Worm (Caenorhabditis elegans) whole organism, L2 larva: Measurements from ENCODE around the gene droe-8.

Experiments
- C34F6.9 ChIP-seq: fragments of 150-350 bp; optimal IDR thresholded peaks from 2 replicates; lab custom pipeline; 2014; ENCODE audit warnings: missing biosample characterization, missing genetic modification characterization
- F13H6.1 ChIP-seq: sonication (generic microtip); optimal IDR thresholded peaks from 2 replicates; lab custom pipeline; 2016; ENCODE audit warnings: missing genetic modification characterization, missing compliant biosample characterization
- Y55F3AM.14 ChIP-seq: fragments of 200-800 bp; sonication (Bioruptor generic); optimal IDR thresholded peaks from 2 replicates; lab custom pipeline; 2018; ENCODE audit warnings: mild to moderate bottlenecking, missing genetic modification characterization, missing compliant biosample characterization
- ZK546.5 ChIP-seq: sonication (generic microtip); optimal IDR thresholded peaks from 2 replicates; lab custom pipeline; 2017; ENCODE audit warnings: missing biosample characterization, missing genetic modification characterization
- alr-1 ChIP-seq: fragments of 150-350 bp; optimal IDR thresholded peaks from 2 replicates; lab custom pipeline; 2014; ENCODE audit warnings: missing biosample characterization, missing genetic modification characterization
- ama-1 ChIP-seq: fragments of 150-350 bp; optimal IDR thresholded peaks from 2 replicates; lab custom pipeline; 2018; ENCODE audit warnings: inconsistent platforms
- blmp-1 ChIP-seq: sonication (generic microtip); optimal IDR thresholded peaks from 2 replicates; lab custom pipeline; 2017; ENCODE audit warnings: missing genetic modification characterization, mild to moderate bottlenecking, missing compliant biosample characterization, antibody characterized with exemption, moderate library complexity; ENCODE audit not compliant: insufficient read depth
- ceh-16 ChIP-seq: fragments of 150-350 bp; optimal IDR thresholded peaks from 2 replicates; lab custom pipeline; 2014; ENCODE audit warnings: missing biosample characterization, missing genetic modification characterization
- crh-2 ChIP-seq: sonication (generic microtip); optimal IDR thresholded peaks from 2 replicates; lab custom pipeline; 2017; ENCODE audit warnings: missing biosample characterization, missing genetic modification characterization
- dmd-4 ChIP-seq: sonication (generic microtip); optimal IDR thresholded peaks from 2 replicates; lab custom pipeline; 2017; ENCODE audit warnings: missing biosample characterization, missing genetic modification characterization
- egl-27 ChIP-seq: sonication (generic microtip); optimal IDR thresholded peaks from 3 replicates; lab custom pipeline; 2017; ENCODE audit warnings: missing biosample characterization, missing genetic modification reagents, missing genetic modification characterization
- elt-1 ChIP-seq: fragments of 150-350 bp; optimal IDR thresholded peaks from 2 replicates; lab custom pipeline; 2014; ENCODE audit warnings: missing biosample characterization, missing genetic modification characterization
- elt-3 ChIP-seq: sonication (generic microtip); optimal IDR thresholded peaks from 2 replicates; lab custom pipeline; 2017; ENCODE audit warnings: missing biosample characterization, missing genetic modification characterization
- fos-1 ChIP-seq: fragments of 150-350 bp; optimal IDR thresholded peaks from 2 replicates; lab custom pipeline; 2014; ENCODE audit warnings: missing biosample characterization, missing genetic modification characterization
- gmeb-1 ChIP-seq: fragments of 150-350 bp; optimal IDR thresholded peaks from 2 replicates; lab custom pipeline; 2014; ENCODE audit warnings: missing biosample characterization, missing genetic modification characterization
- lsy-2 ChIP-seq, 2 experiments: fragments of 150-350 bp in 1 of 2; sonication (generic microtip) in 1 of 2; optimal IDR thresholded peaks; 2 replicates each; lab custom pipeline; 2014 to 2017; ENCODE audit warnings: missing biosample characterization in 2 of 2, missing genetic modification characterization in 2 of 2
- mab-5 ChIP-seq: fragments of 150-350 bp; optimal IDR thresholded peaks from 2 replicates; lab custom pipeline; 2014; ENCODE audit warnings: missing biosample characterization, missing genetic modification characterization
- mdl-1 ChIP-seq, 2 experiments: fragments of 150-350 bp in 1 of 2; sonication (generic microtip) in 1 of 2; optimal IDR thresholded peaks; 2 replicates each; lab custom pipeline; 2017; ENCODE audit warnings: missing biosample characterization in 2 of 2, missing genetic modification characterization in 2 of 2
- nhr-10 ChIP-seq: sonication (generic microtip); optimal IDR thresholded peaks from 2 replicates; lab custom pipeline; 2017; ENCODE audit warnings: missing biosample characterization, missing genetic modification characterization
- nhr-237 ChIP-seq: fragments of 150-350 bp; optimal IDR thresholded peaks from 2 replicates; lab custom pipeline; 2014; ENCODE audit warnings: missing biosample characterization, missing genetic modification characterization
- nhr-6 ChIP-seq: fragments of 150-350 bp; optimal IDR thresholded peaks from 2 replicates; lab custom pipeline; 2014; ENCODE audit warnings: missing biosample characterization, missing genetic modification characterization
- nhr-77 ChIP-seq: fragments of 150-350 bp; optimal IDR thresholded peaks from 2 replicates; lab custom pipeline; 2014; ENCODE audit warnings: missing biosample characterization, missing genetic modification characterization
- peb-1 ChIP-seq: fragments of 150-350 bp; optimal IDR thresholded peaks from 2 replicates; lab custom pipeline; 2014; ENCODE audit warnings: missing biosample characterization, missing genetic modification characterization
- sem-4 ChIP-seq: fragments of 150-350 bp; optimal IDR thresholded peaks from 2 replicates; lab custom pipeline; 2014; ENCODE audit warnings: missing biosample characterization, missing genetic modification reagents, missing genetic modification characterization
- skn-1 ChIP-seq: sonication (generic microtip); optimal IDR thresholded peaks from 2 replicates; lab custom pipeline; 2017; ENCODE audit warnings: missing biosample characterization, missing genetic modification characterization
- sma-3 ChIP-seq: sonication (generic microtip); optimal IDR thresholded peaks from 2 replicates; lab custom pipeline; 2016; ENCODE audit warnings: missing genetic modification reagents, missing genetic modification characterization, missing compliant biosample characterization
- sma-9 ChIP-seq, 2 experiments: fragments of 150-350 bp in 1 of 2; sonication (generic microtip) in 1 of 2; optimal IDR thresholded peaks; 2 replicates each; lab custom pipeline; 2014 to 2016; ENCODE audit warnings: missing genetic modification characterization in 2 of 2, mild to moderate bottlenecking in 1 of 2, missing biosample characterization in 1 of 2, missing compliant biosample characterization in 1 of 2, missing genetic modification reagents in 1 of 2, moderate library complexity in 1 of 2
- unc-55 ChIP-seq: fragments of 150-350 bp; sonication (generic microtip); optimal IDR thresholded peaks from 3 replicates; lab custom pipeline; 2014; ENCODE audit warnings: missing biosample characterization, missing genetic modification reagents, missing genetic modification characterization
- zag-1 ChIP-seq: fragments of 150-350 bp; optimal IDR thresholded peaks from 2 replicates; lab custom pipeline; 2014; ENCODE audit warnings: missing biosample characterization, missing genetic modification characterization
- ztf-1 ChIP-seq: fragments of 200-800 bp; sonication (Bioruptor generic); conservative IDR thresholded peaks from 2 replicates; pipeline ENCODE4 v1.3.6; 2022; ENCODE audit warnings: missing genetic modification characterization, missing compliant biosample characterization
- ztf-4 ChIP-seq: fragments of 150-350 bp; optimal IDR thresholded peaks from 2 replicates; lab custom pipeline; 2014; ENCODE audit warnings: missing biosample characterization, missing genetic modification characterization

The droe-8 gene

DNA sequence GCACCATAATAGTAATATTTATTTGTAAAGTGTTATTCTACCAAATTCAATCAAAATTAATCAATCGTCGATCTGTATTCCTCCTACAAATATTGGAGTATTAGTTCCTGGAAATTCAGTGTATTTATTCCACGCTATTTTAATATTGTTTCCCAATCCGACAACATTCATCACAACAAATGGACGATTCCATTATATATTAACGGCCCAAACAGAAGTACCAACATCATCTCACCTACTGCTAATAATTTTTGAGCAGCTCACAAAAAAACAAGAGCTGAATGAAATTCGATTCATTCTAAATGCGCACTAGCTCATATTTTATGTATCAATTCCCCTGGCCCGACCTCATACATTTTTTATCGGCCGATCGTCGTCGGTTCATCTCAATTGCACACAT is 40.7 kb downstream of the droe-8 start:
- TF ChIP-seq unc-55 (GFP tag; lab: Kevin White, UChicago) = peak; percentile 44
- TF ChIP-seq ZK546.5 = no peak
- no peak for TF ChIP-seq lsy-2 (tag; optimal IDR thresholded peaks at IDR 0.05; lab: Kevin White, UChicago)
- no peak for TF ChIP-seq zag-1 (tag; lab: Kevin White, UChicago)
- TF ChIP-seq egl-27 (tag; lab: Kevin White, UChicago) = no peak
- no peak for TF ChIP-seq crh-2
- TF ChIP-seq ztf-1 (GFP tag; lab: Robert Waterston, UW) = no peak
- TF ChIP-seq, all 48 proteins: peak for 1

DNA sequence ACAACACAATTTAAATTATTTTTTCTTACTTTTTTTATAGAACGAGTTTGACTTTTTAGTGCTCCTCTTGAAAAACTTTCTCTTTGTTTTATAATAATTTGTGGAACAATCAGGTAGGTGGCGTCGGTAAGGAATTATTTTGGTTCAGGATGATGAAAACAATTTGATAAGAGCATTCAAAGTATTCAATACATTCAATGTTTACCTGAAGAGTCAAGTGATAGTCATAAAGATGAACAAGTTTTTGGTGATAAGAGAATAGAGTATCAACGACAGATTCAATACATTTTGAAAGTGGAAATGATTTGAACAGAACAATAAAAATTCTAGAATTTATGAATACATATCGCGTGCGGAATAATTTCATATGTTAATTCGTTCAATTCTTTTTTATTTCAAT is 41.2 kb downstream of the droe-8 start:
- TF ChIP-seq alr-1 (no peak), sma-9 (GFP tag; optimal IDR thresholded peaks at IDR 0.05; lab: Kevin White, UChicago) (peak; percentile 34), sma-9 (tag; optimal IDR thresholded peaks at IDR 0.05; lab: Kevin White, UChicago) (no peak), ceh-16 (tag; lab: Kevin White, UChicago) (no peak), crh-2 (peak; percentile 32), fos-1 (tag; lab: Kevin White, UChicago) (peak; percentile 63)

DNA sequence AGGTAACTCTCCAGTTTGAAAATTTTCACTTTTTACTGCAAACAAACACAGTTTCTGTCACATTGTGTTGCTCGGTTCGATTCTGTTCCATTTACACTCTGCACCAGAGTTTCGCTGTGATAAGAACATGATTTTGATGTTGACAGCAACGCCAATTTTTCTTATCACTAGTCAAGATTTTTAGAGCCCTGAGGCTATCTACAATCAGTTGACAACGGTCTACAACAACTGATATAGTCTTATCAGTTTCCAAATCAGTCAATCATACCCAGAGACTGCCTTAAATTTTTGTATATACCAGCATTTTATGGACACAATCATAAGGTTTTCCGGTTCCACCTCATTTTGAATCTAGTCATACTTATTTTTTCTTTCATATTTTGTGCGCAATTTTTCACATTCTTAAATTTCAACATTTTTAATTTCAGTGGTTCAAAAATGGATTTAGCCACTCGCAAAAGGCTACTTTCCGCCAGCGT is 42.2 kb downstream of the droe-8 start, which contains the start of gene B0507.3:
Gene B0507.3 (plus strand): TSS at position 429 of the 479 bp plus-strand sequence.
- no peak for TF ChIP-seq unc-55 (GFP tag; lab: Kevin White, UChicago)
- no peak for TF ChIP-seq nhr-10 (tag; lab: Kevin White, UChicago)
- TF ChIP-seq sma-3 (GFP tag; lab: Kevin White, UChicago) = peak; percentile 43
- peak; percentile 20 for TF ChIP-seq gmeb-1 (tag; lab: Kevin White, UChicago)
- no peak for TF ChIP-seq ceh-16 (tag; lab: Kevin White, UChicago)
- peak; percentile 91 for TF ChIP-seq sma-9 (GFP tag; optimal IDR thresholded peaks at IDR 0.05; lab: Kevin White, UChicago)
- TF ChIP-seq sma-9 (tag; optimal IDR thresholded peaks at IDR 0.05; lab: Kevin White, UChicago) = no peak
- TF ChIP-seq ztf-4 = no peak
- peak; percentile 66 for TF ChIP-seq crh-2
- no peak for TF ChIP-seq dmd-4 (tag; lab: Kevin White, UChicago)
- TF ChIP-seq nhr-237 (tag; lab: Kevin White, UChicago) = no peak
- TF ChIP-seq Y55F3AM.14 (GFP tag; lab: Kevin White, UChicago) = no peak
- TF ChIP-seq fos-1 (tag; lab: Kevin White, UChicago) = peak; percentile 98
- TF ChIP-seq nhr-6 = no peak
- TF ChIP-seq skn-1 (tag; lab: Kevin White, UChicago) = peak; percentile 50
- TF ChIP-seq ztf-1 (GFP tag; lab: Robert Waterston, UW) = no peak
- no peak for TF ChIP-seq peb-1 (tag; lab: Kevin White, UChicago)
- TF ChIP-seq nhr-77 (tag; lab: Kevin White, UChicago) = no peak
- TF ChIP-seq sem-4 (tag; lab: Kevin White, UChicago) = no peak
- TF ChIP-seq egl-27 (tag; lab: Kevin White, UChicago) = peak; percentile 48
- TF ChIP-seq mab-5 (tag; lab: Kevin White, UChicago) = no peak
- peak; percentile 65 for TF ChIP-seq F13H6.1 (tag; lab: Kevin White, UChicago)
- TF ChIP-seq ama-1 (lab: Kevin White, UChicago) = no peak

- TF ChIP-seq mdl-1 (tag; optimal IDR thresholded peaks at IDR 0.05; lab: Kevin White, UChicago) = no peak
- TF ChIP-seq elt-3 (tag; lab: Kevin White, UChicago) = no peak
- peak; percentile 91 for TF ChIP-seq crh-2
- TF ChIP-seq gmeb-1 (tag; lab: Kevin White, UChicago) = peak; percentile 40
- peak; percentile 88 for TF ChIP-seq sma-9 (GFP tag; optimal IDR thresholded peaks at IDR 0.05; lab: Kevin White, UChicago)
- no peak for TF ChIP-seq sma-9 (tag; optimal IDR thresholded peaks at IDR 0.05; lab: Kevin White, UChicago)
- peak; percentile 93 for TF ChIP-seq fos-1 (tag; lab: Kevin White, UChicago)
- no peak for TF ChIP-seq elt-1 (tag; lab: Kevin White, UChicago)
- TF ChIP-seq F13H6.1 (tag; lab: Kevin White, UChicago) = peak; percentile 22
Observed at ce11 chrV:8769154-8769553, 42.8 kb downstream of the droe-8 start.

ce11 chrV:8771599-8771998 is 45.3 kb downstream of the droe-8 start, which contains the start of gene srx-115:
Gene srx-115 (plus strand): TSS chrV:8771899.
- TF ChIP-seq unc-55 (GFP tag; lab: Kevin White, UChicago) (no peak), ztf-4 (no peak), C34F6.9 (tag; lab: Kevin White, UChicago) (no peak), sma-3 (GFP tag; lab: Kevin White, UChicago) (no peak), fos-1 (tag; lab: Kevin White, UChicago) (no peak), blmp-1 (tag; lab: Kevin White, UChicago) (no peak), crh-2 (no peak), ZK546.5 (no peak)
- TF ChIP-seq, all 48 proteins: peak for 0
